Worm (Caenorhabditis elegans) whole organism, young adult: ENCODE results near the gene W01F3.2.

Source experiments
- B0261.1 ChIP-seq: sonication (generic microtip); optimal IDR thresholded peaks from 2 replicates; lab custom pipeline; 2016; ENCODE audit warnings: mild to moderate bottlenecking, missing genetic modification characterization, moderate library complexity, missing compliant biosample characterization
- F22D6.2 ChIP-seq: sonication (generic microtip); optimal IDR thresholded peaks from 2 replicates; lab custom pipeline; 2016; ENCODE audit warnings: mild to moderate bottlenecking, missing genetic modification characterization, missing compliant biosample characterization
- F39B2.1 ChIP-seq: fragments of 200-800 bp; sonication (Bioruptor generic); IDR thresholded peaks from 2 replicates; pipeline ENCODE4 v1.3.6; 2022; ENCODE audit warnings: missing genetic modification reagents, missing genetic modification characterization, missing compliant biosample characterization
- K12H6.12 ChIP-seq: fragments of 200-800 bp; sonication (Bioruptor generic); optimal IDR thresholded peaks from 2 replicates; lab custom pipeline; 2018; ENCODE audit warnings: mild to moderate bottlenecking, missing genetic modification characterization, missing compliant biosample characterization
- Y67H2A.10 ChIP-seq: fragments of 200-800 bp; sonication (Bioruptor generic); conservative IDR thresholded peaks from 2 replicates; pipeline ENCODE4 v1.3.6; 2022; ENCODE audit warnings: missing genetic modification reagents, missing genetic modification characterization, missing compliant biosample characterization
- ama-1 ChIP-seq, 3 experiments: fragments of 150-350 bp in 1 of 3; sonication (generic microtip) in 2 of 3; optimal IDR thresholded peaks; 2 replicates each; lab custom pipeline; 2014 to 2018; ENCODE audit warnings: missing biosample characterization in 2 of 3, missing genetic modification characterization in 2 of 3, missing genetic modification reagents in 2 of 3
- atf-7 ChIP-seq: sonication (generic microtip); optimal IDR thresholded peaks from 2 replicates; lab custom pipeline; 2017; ENCODE audit warnings: mild to moderate bottlenecking, missing genetic modification characterization, missing compliant biosample characterization
- attf-3 ChIP-seq: fragments of 200-800 bp; sonication (Bioruptor generic); conservative IDR thresholded peaks from 2 replicates; pipeline ENCODE4 v1.3.6; 2022; ENCODE audit warnings: missing genetic modification reagents, missing genetic modification characterization, missing compliant biosample characterization
- ccch-3 ChIP-seq: fragments of 200-800 bp; sonication (Bioruptor generic); optimal IDR thresholded peaks from 2 replicates; lab custom pipeline; 2018; ENCODE audit warnings: mild to moderate bottlenecking, missing genetic modification characterization, missing compliant biosample characterization
- cebp-1 ChIP-seq, 2 experiments: fragments of 200-800 bp in 1 of 2; sonication (Bioruptor generic) in 1 of 2; sonication (generic microtip) in 1 of 2; IDR thresholded peaks in 1 of 2; optimal IDR thresholded peaks in 1 of 2; 2 replicates each; pipeline versions ENCODE4 v1.3.6 to Lab custom; 2017 to 2022; ENCODE audit warnings: missing compliant biosample characterization in 2 of 2, missing genetic modification characterization in 2 of 2, mild to moderate bottlenecking in 1 of 2, missing genetic modification reagents in 1 of 2, moderate library complexity in 1 of 2
- ceh-100 ChIP-seq: fragments of 200-800 bp; sonication (Bioruptor generic); IDR thresholded peaks from 2 replicates; pipeline ENCODE4 v1.3.6; 2022; ENCODE audit warnings: missing genetic modification reagents, missing genetic modification characterization, missing compliant biosample characterization
- ceh-27 ChIP-seq: fragments of 200-800 bp; sonication (Bioruptor generic); optimal IDR thresholded peaks from 2 replicates; lab custom pipeline; 2018; ENCODE audit warnings: mild to moderate bottlenecking, missing genetic modification characterization, moderate library complexity, missing compliant biosample characterization
- chd-7 ChIP-seq: sonication (generic microtip); optimal IDR thresholded peaks from 2 replicates; lab custom pipeline; 2016; ENCODE audit warnings: mild to moderate bottlenecking, missing genetic modification characterization, moderate library complexity, missing compliant biosample characterization
- egl-44 ChIP-seq: fragments of 200-800 bp; sonication (Bioruptor generic); IDR thresholded peaks from 2 replicates; pipeline ENCODE4 v1.3.6; 2022; ENCODE audit warnings: missing genetic modification reagents, missing genetic modification characterization, missing compliant biosample characterization
- egrh-3 ChIP-seq: fragments of 200-800 bp; sonication (Bioruptor generic); IDR thresholded peaks from 2 replicates; pipeline ENCODE4 v1.3.6; 2022; ENCODE audit warnings: missing genetic modification reagents, missing genetic modification characterization, missing compliant biosample characterization
- ekl-4 ChIP-seq: fragments of 200-800 bp; sonication (Bioruptor generic); IDR thresholded peaks from 2 replicates; pipeline ENCODE4 v1.3.6; 2022; ENCODE audit warnings: missing genetic modification reagents, missing genetic modification characterization, missing compliant biosample characterization
- hmg-1.2 ChIP-seq: fragments of 200-800 bp; sonication (Bioruptor generic); IDR thresholded peaks from 2 replicates; pipeline ENCODE4 v1.3.6; 2022; ENCODE audit warnings: missing genetic modification reagents, missing genetic modification characterization, missing compliant biosample characterization
- lag-1 ChIP-seq: fragments of 200-800 bp; sonication (Bioruptor generic); IDR thresholded peaks from 2 replicates; pipeline ENCODE4 v1.3.6; 2022; ENCODE audit warnings: missing genetic modification reagents, missing genetic modification characterization, missing compliant biosample characterization
- let-526 ChIP-seq: fragments of 200-800 bp; sonication (Bioruptor generic); IDR thresholded peaks from 2 replicates; pipeline ENCODE4 v1.3.6; 2022; ENCODE audit warnings: missing genetic modification reagents, missing genetic modification characterization, missing compliant biosample characterization
- lin-54 ChIP-seq: fragments of 200-800 bp; sonication (Bioruptor generic); optimal IDR thresholded peaks from 2 replicates; lab custom pipeline; 2018; ENCODE audit warnings: mild to moderate bottlenecking, missing genetic modification characterization, missing compliant biosample characterization
- lir-1 ChIP-seq: fragments of 200-800 bp; sonication (Bioruptor generic); conservative IDR thresholded peaks from 2 replicates; pipeline ENCODE4 v1.3.6; 2022; ENCODE audit warnings: missing genetic modification reagents, missing genetic modification characterization, missing compliant biosample characterization
- madf-6 ChIP-seq: fragments of 200-800 bp; sonication (Bioruptor generic); IDR thresholded peaks from 2 replicates; pipeline ENCODE4 v1.3.6; 2022; ENCODE audit warnings: missing genetic modification reagents, missing genetic modification characterization, missing compliant biosample characterization
- madf-8 ChIP-seq: fragments of 200-800 bp; sonication (Bioruptor generic); conservative IDR thresholded peaks from 2 replicates; pipeline ENCODE4 v1.3.6; 2022; ENCODE audit warnings: missing genetic modification reagents, missing genetic modification characterization, missing compliant biosample characterization
- nfyb-1 ChIP-seq: fragments of 200-800 bp; sonication (Bioruptor generic); IDR thresholded peaks from 2 replicates; pipeline ENCODE4 v1.3.6; 2022; ENCODE audit warnings: missing genetic modification reagents, missing genetic modification characterization, missing compliant biosample characterization
- nhr-179 ChIP-seq: sonication (generic microtip); optimal IDR thresholded peaks from 2 replicates; lab custom pipeline; 2016; ENCODE audit warnings: mild to moderate bottlenecking, missing genetic modification characterization, missing compliant biosample characterization
- nhr-80 ChIP-seq: sonication (generic microtip); optimal IDR thresholded peaks from 2 replicates; lab custom pipeline; 2016; ENCODE audit warnings: missing genetic modification characterization, missing compliant biosample characterization
- nhr-90 ChIP-seq: sonication (generic microtip); optimal IDR thresholded peaks from 2 replicates; lab custom pipeline; 2016; ENCODE audit warnings: missing genotype, mild to moderate bottlenecking, missing genetic modification characterization, missing compliant biosample characterization
- pbrm-1 ChIP-seq: fragments of 200-800 bp; sonication (Bioruptor generic); IDR thresholded peaks from 2 replicates; pipeline ENCODE4 v1.3.6; 2022; ENCODE audit warnings: missing genetic modification reagents, missing genetic modification characterization, missing compliant biosample characterization
- pha-4 ChIP-seq: fragments of 150-350 bp; sonication (generic microtip); optimal IDR thresholded peaks from 2 replicates; lab custom pipeline; 2014; ENCODE audit warnings: missing biosample characterization, missing genetic modification reagents, missing genetic modification characterization
- rcor-1 ChIP-seq: fragments of 200-800 bp; sonication (Bioruptor generic); IDR thresholded peaks from 2 replicates; pipeline ENCODE4 v1.3.6; 2022; ENCODE audit warnings: missing genetic modification reagents, missing genetic modification characterization, missing compliant biosample characterization
- repo-1 ChIP-seq: sonication (generic microtip); optimal IDR thresholded peaks from 2 replicates; lab custom pipeline; 2017; ENCODE audit warnings: mild to moderate bottlenecking, missing genetic modification characterization, missing compliant biosample characterization
- snpc-1.1 ChIP-seq: sonication (generic microtip); optimal IDR thresholded peaks from 2 replicates; lab custom pipeline; 2017; ENCODE audit warnings: missing genetic modification characterization, mild to moderate bottlenecking, missing compliant biosample characterization, antibody characterized with exemption, moderate library complexity, missing genotype, missing genetic modification reagents; ENCODE audit not compliant: insufficient read depth
- tlf-1 ChIP-seq: fragments of 200-800 bp; sonication (Bioruptor generic); optimal IDR thresholded peaks from 2 replicates; lab custom pipeline; 2018; ENCODE audit warnings: mild to moderate bottlenecking, missing genetic modification characterization, missing compliant biosample characterization
- zfh-2 ChIP-seq: fragments of 200-800 bp; sonication (Bioruptor generic); conservative IDR thresholded peaks from 2 replicates; pipeline ENCODE4 v1.3.6; 2022; ENCODE audit warnings: missing genetic modification reagents, missing genetic modification characterization, missing compliant biosample characterization
- ztf-25 ChIP-seq: fragments of 200-800 bp; sonication (Bioruptor generic); IDR thresholded peaks from 2 replicates; pipeline ENCODE4 v1.3.6; 2022; ENCODE audit warnings: missing genetic modification reagents, missing genetic modification characterization, missing compliant biosample characterization
- ztf-6 ChIP-seq: fragments of 200-800 bp; sonication (Bioruptor generic); IDR thresholded peaks from 2 replicates; pipeline ENCODE4 v1.3.6; 2022; ENCODE audit warnings: missing genetic modification reagents, missing genetic modification characterization, missing compliant biosample characterization

Gene W01F3.2

ce11 chrV:20703998-20704572 lies 44.0 kb downstream of the W01F3.2 start, which contains the start of the genes F53F8.5 and F53F8.6 (continued):
- TF ChIP-seq madf-6 (GFP tag; lab: Robert Waterston, UW) = peak; percentile 46; the same call in 1 of the 2 replicates
- TF ChIP-seq ekl-4 = no peak
- peak; percentile 49 for TF ChIP-seq lin-54 (GFP tag; lab: Kevin White, UChicago)
- TF ChIP-seq attf-3 = peak; percentile 97
- no peak for TF ChIP-seq ztf-25 (GFP tag; lab: Robert Waterston, UW)
- no peak for TF ChIP-seq ama-1 (optimal IDR thresholded peaks at IDR 0.05; lab: Kevin White, UChicago)
- no peak for TF ChIP-seq ama-1 (GFP tag; optimal IDR thresholded peaks at IDR 0.05; lab: Kevin White, UChicago)
- TF ChIP-seq cebp-1 (GFP tag; IDR thresholded peaks at IDR 0.05; lab: Robert Waterston, UW) = no peak
- peak; percentile 11 for TF ChIP-seq cebp-1 (tag; optimal IDR thresholded peaks at IDR 0.05; lab: Kevin White, UChicago)
- TF ChIP-seq repo-1 (tag; lab: Kevin White, UChicago) = no peak
- TF ChIP-seq rcor-1 (GFP tag; lab: Robert Waterston, UW) = no peak
- no peak for TF ChIP-seq F22D6.2
- no peak for TF ChIP-seq B0261.1 (tag; lab: Kevin White, UChicago)
- TF ChIP-seq nfyb-1 (GFP tag; lab: Robert Waterston, UW) = no peak

ce11 chrV:20705125-20705524 lies 45.0 kb downstream of the W01F3.2 start:
- TF ChIP-seq F39B2.1 (GFP tag; lab: Robert Waterston, UW) = 0 out of 2 replicates have a peak, but pooled peaks have one; percentile 12
- TF ChIP-seq zfh-2 = 0 out of 2 replicates have a peak, but pooled peaks have one; percentile 35
- TF ChIP-seq egrh-3 (GFP tag; lab: Robert Waterston, UW) = peak; percentile 60; the same call in 1 of the 2 replicates

- TF ChIP-seq lag-1 (GFP tag; lab: Robert Waterston, UW) = no peak
- 0 out of 2 replicates have a peak, but pooled peaks have one; percentile 52 for TF ChIP-seq pbrm-1
- TF ChIP-seq ccch-3 (GFP tag; lab: Kevin White, UChicago) = no peak
- peak; percentile 9 for TF ChIP-seq atf-7
- TF ChIP-seq ztf-6 (GFP tag; lab: Robert Waterston, UW) = no peak
- no peak for TF ChIP-seq Y67H2A.10
- TF ChIP-seq hmg-1.2 = peak; percentile 51; the same call in 1 of the 2 replicates
- no peak for TF ChIP-seq let-526 (GFP tag; lab: Robert Waterston, UW)
- TF ChIP-seq, all 124 proteins: peak for 3
Observed at ce11 chrV:20710156-20710555, 50.0 kb downstream of the W01F3.2 start.

- TF ChIP-seq lin-54 (GFP tag; lab: Kevin White, UChicago) (no peak), cebp-1 (GFP tag; IDR thresholded peaks at IDR 0.05; lab: Robert Waterston, UW) (no peak), cebp-1 (tag; optimal IDR thresholded peaks at IDR 0.05; lab: Kevin White, UChicago) (peak; percentile 14), madf-8 (no peak), K12H6.12 (tag; lab: Kevin White, UChicago) (peak; percentile 16), snpc-1.1 (tag; lab: Kevin White, UChicago) (no peak), chd-7 (tag; lab: Kevin White, UChicago) (no peak), ceh-100 (GFP tag; lab: Robert Waterston, UW) (no peak), tlf-1 (GFP tag; lab: Kevin White, UChicago) (no peak), ceh-27 (GFP tag; lab: Kevin White, UChicago) (no peak), ztf-6 (GFP tag; lab: Robert Waterston, UW) (no peak), nhr-179 (tag; lab: Kevin White, UChicago) (no peak), lir-1 (GFP tag; lab: Robert Waterston, UW) (no peak), let-526 (GFP tag; lab: Robert Waterston, UW) (no peak), pha-4 (no peak), nhr-80 (no peak), egl-44 (GFP tag; lab: Robert Waterston, UW) (no peak), nhr-90 (no peak), lag-1 (GFP tag; lab: Robert Waterston, UW) (no peak)
Observed at ce11 chrV:20710642-20711041, 50.5 kb downstream of the W01F3.2 start.
